Fruit fly (Drosophila melanogaster): ENCODE results near the gene pigeon.
A peak's percentile ranks its signal among the peaks of the same experiment; 100 is the strongest.

Gene pigeon

dm6 chr2L:19204546-19204945, 18.7 kb downstream of the pigeon start (continued):
- no peak for TF ChIP-seq Dp (GFP tag; optimal IDR thresholded peaks at IDR 0.05)
- TF ChIP-seq bowl (GFP tag; IDR thresholded peaks at IDR 0.05), result no peak
- TF ChIP-seq CG11695 (GFP tag; IDR thresholded peaks at IDR 0.05), result no peak
- no peak for TF ChIP-seq CG11456 (GFP tag; IDR thresholded peaks at IDR 0.05)
- no peak for TF ChIP-seq ttk (GFP tag; IDR thresholded peaks at IDR 0.05)
- TF ChIP-seq ase (GFP tag; IDR thresholded peaks at IDR 0.05), result no peak
- TF ChIP-seq MBD-R2 (GFP tag; IDR thresholded peaks at IDR 0.05), result no peak
- TF ChIP-seq crp (GFP tag; optimal IDR thresholded peaks at IDR 0.05), result no peak
- no peak for TF ChIP-seq Dref (GFP tag; IDR thresholded peaks at IDR 0.05)
- no peak for TF ChIP-seq CG12659 (GFP tag; optimal IDR thresholded peaks at IDR 0.05)
- no peak for TF ChIP-seq CG1529 (GFP tag; optimal IDR thresholded peaks at IDR 0.05)
- TF ChIP-seq GATAe (GFP tag; conservative IDR thresholded peaks at IDR 0.05), result no peak
- no peak for TF ChIP-seq Nf-YC (tag; optimal IDR thresholded peaks at IDR 0.05)
- no peak for TF ChIP-seq CG15479 (GFP tag; optimal IDR thresholded peaks at IDR 0.05)
- TF ChIP-seq bbx (GFP tag; IDR thresholded peaks at IDR 0.05; ENCODE audit: partially characterized antibody), result no peak
- no peak for TF ChIP-seq lmd (GFP tag; IDR thresholded peaks at IDR 0.05)
- no peak for TF ChIP-seq MESR4 (GFP tag; optimal IDR thresholded peaks at IDR 0.05)
- TF ChIP-seq Atf-2 (GFP tag; optimal IDR thresholded peaks at IDR 0.05), result no peak
- TF ChIP-seq Dbx (GFP tag; IDR thresholded peaks at IDR 0.05), result no peak
- TF ChIP-seq shn (GFP tag; optimal IDR thresholded peaks at IDR 0.05), result no peak
- no peak for TF ChIP-seq CG3995 (GFP tag; optimal IDR thresholded peaks at IDR 0.05)
- TF ChIP-seq CG11247 (GFP tag; IDR thresholded peaks at IDR 0.05), result no peak
- TF ChIP-seq Hr3 (GFP tag; optimal IDR thresholded peaks at IDR 0.05), result no peak
- no peak for TF ChIP-seq aop (GFP tag; IDR thresholded peaks at IDR 0.05)
- TF ChIP-seq zf30C (GFP tag; optimal IDR thresholded peaks at IDR 0.05), result no peak
- TF ChIP-seq chinmo (GFP tag; IDR thresholded peaks at IDR 0.05; ENCODE audit: partially characterized antibody), result no peak
- peak; percentile 1; the same call in 1 of the 3 replicates for TF ChIP-seq z (GFP tag; IDR thresholded peaks at IDR 0.05)
- peak; percentile 72 for TF ChIP-seq sens (GFP tag)
- peak; percentile 3 for TF ChIP-seq cg (GFP tag; optimal IDR thresholded peaks at IDR 0.05)
- TF ChIP-seq kay (GFP tag; optimal IDR thresholded peaks at IDR 0.05), result no peak
- no peak for TF ChIP-seq CG15514 (GFP tag; optimal IDR thresholded peaks at IDR 0.05)
- TF ChIP-seq ash1 (GFP tag; optimal IDR thresholded peaks at IDR 0.05), result no peak
- peak; percentile 48 for TF ChIP-seq sqz (GFP tag; optimal IDR thresholded peaks at IDR 0.05)
- TF ChIP-seq CG5245 (GFP tag; optimal IDR thresholded peaks at IDR 0.05), result no peak
- no peak for TF ChIP-seq tna (GFP tag; IDR thresholded peaks at IDR 0.05; ENCODE audit: partially characterized antibody)
- no peak for TF ChIP-seq Side (GFP tag; optimal IDR thresholded peaks at IDR 0.05)
- no peak for TF ChIP-seq Elba2 (GFP tag; optimal IDR thresholded peaks at IDR 0.05)

DNA sequence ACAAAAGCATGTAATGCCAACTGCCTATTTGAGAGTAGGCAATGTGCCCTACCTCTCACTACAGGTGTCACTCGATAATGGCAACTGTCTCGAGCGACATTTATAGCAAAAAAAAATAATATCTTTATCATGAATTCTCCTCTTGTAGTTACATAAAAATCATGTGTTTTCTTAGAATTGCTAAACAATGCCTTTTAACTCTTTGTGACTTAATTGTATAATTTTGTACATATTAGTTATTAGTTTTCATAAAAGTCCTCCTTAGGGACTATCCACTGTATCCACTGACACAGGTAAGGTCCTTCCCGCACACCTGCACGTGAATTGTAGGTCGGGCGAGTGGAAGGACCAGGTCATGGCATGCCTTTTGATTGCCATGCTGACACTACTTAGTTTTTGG, 23.0 kb downstream of the pigeon start:
- TF ChIP-seq zen (tag; optimal IDR thresholded peaks at IDR 0.05) (peak; percentile 14), pan (optimal IDR thresholded peaks at IDR 0.05) (no peak), pan (GFP tag; optimal IDR thresholded peaks at IDR 0.05 in 1 of 2, IDR thresholded peaks at IDR 0.05 in 1 of 2) (no peak), CG4404 (GFP tag; IDR thresholded peaks at IDR 0.05) (peak; percentile 38), sens (GFP tag) (peak; percentile 56), CG15696 (tag; optimal IDR thresholded peaks at IDR 0.05) (peak; percentile 27), Xrp1 (GFP tag; IDR thresholded peaks at IDR 0.05) (0 out of 2 replicates have a peak, but pooled peaks have one; percentile 18), CG17802 (tag; optimal IDR thresholded peaks at IDR 0.05) (no peak), unc-4 (GFP tag; IDR thresholded peaks at IDR 0.05; ENCODE audit: partially characterized antibody) (no peak), prd (optimal IDR thresholded peaks at IDR 0.05) (no peak), prd (GFP tag; IDR thresholded peaks at IDR 0.05) (peak; percentile 46; the same call in 1 of the 3 replicates), grau (tag; optimal IDR thresholded peaks at IDR 0.05) (peak; percentile 84), CG18599 (GFP tag; optimal IDR thresholded peaks at IDR 0.05) (peak; percentile 15), row (GFP tag; IDR thresholded peaks at IDR 0.05) (peak; percentile 41; the same call in 2 of the 3 replicates), vvl (GFP tag; IDR thresholded peaks at IDR 0.05) (no peak)
